Worm (Caenorhabditis elegans) whole organism, L2 larva: ENCODE measurements around the gene Y55F3BR.2.

Experiments used
- R02D3.7 ChIP-seq: fragments of 150-350 bp; optimal IDR thresholded peaks from 2 replicates; lab custom pipeline; 2014; ENCODE audit warnings: missing biosample characterization, missing genetic modification characterization
- aly-2 ChIP-seq: fragments of 150-350 bp; optimal IDR thresholded peaks from 2 replicates; lab custom pipeline; 2014; ENCODE audit warnings: missing biosample characterization, missing genetic modification characterization
- egl-27 ChIP-seq: sonication (generic microtip); optimal IDR thresholded peaks from 3 replicates; lab custom pipeline; 2017; ENCODE audit warnings: missing biosample characterization, missing genetic modification reagents, missing genetic modification characterization
- elt-1 ChIP-seq: fragments of 150-350 bp; optimal IDR thresholded peaks from 2 replicates; lab custom pipeline; 2014; ENCODE audit warnings: missing biosample characterization, missing genetic modification characterization
- lin-11 ChIP-seq: fragments of 150-350 bp; sonication (generic microtip); optimal IDR thresholded peaks from 2 replicates; lab custom pipeline; 2014; ENCODE audit warnings: missing biosample characterization, missing genetic modification characterization, inconsistent platforms, mixed read lengths
- nhr-12 ChIP-seq: fragments of 150-350 bp; optimal IDR thresholded peaks from 2 replicates; lab custom pipeline; 2014; ENCODE audit warnings: missing biosample characterization, missing genetic modification characterization
- zag-1 ChIP-seq: fragments of 150-350 bp; optimal IDR thresholded peaks from 2 replicates; lab custom pipeline; 2014; ENCODE audit warnings: missing biosample characterization, missing genetic modification characterization

- TF ChIP-seq aly-2 (tag; lab: Kevin White, UChicago), result no peak
- peak; percentile 4 for TF ChIP-seq R02D3.7 (tag; lab: Kevin White, UChicago)
- TF ChIP-seq lin-11 (tag; lab: Kevin White, UChicago), result no peak
- TF ChIP-seq elt-1 (tag; lab: Kevin White, UChicago), result no peak
- TF ChIP-seq egl-27, result peak; percentile 16
- TF ChIP-seq zag-1, result no peak
- TF ChIP-seq nhr-12 (tag; lab: Kevin White, UChicago), result no peak
Observed at ce11 chrIV:854357-855269, 4.1 kb upstream of the Y55F3BR.2 start, which contains the start of the genes lem-4 and Y55F3BR.11.
